Worm (Caenorhabditis elegans) whole organism, L1 larva: ENCODE data around the gene F36D3.8.

Experiments used
- blmp-1 ChIP-seq: fragments of 150-350 bp; optimal IDR thresholded peaks from 2 replicates; lab custom pipeline; 2014; ENCODE audit warnings: missing biosample characterization, missing genetic modification characterization
- lin-35 ChIP-seq, 2 experiments: fragments of 150-350 bp; optimal IDR thresholded peaks; 2 replicates each; lab custom pipeline; 2014; ENCODE audit warnings: missing biosample characterization in 2 of 2, missing genetic modification characterization in 2 of 2, missing genetic modification reagents in 2 of 2

DNA sequence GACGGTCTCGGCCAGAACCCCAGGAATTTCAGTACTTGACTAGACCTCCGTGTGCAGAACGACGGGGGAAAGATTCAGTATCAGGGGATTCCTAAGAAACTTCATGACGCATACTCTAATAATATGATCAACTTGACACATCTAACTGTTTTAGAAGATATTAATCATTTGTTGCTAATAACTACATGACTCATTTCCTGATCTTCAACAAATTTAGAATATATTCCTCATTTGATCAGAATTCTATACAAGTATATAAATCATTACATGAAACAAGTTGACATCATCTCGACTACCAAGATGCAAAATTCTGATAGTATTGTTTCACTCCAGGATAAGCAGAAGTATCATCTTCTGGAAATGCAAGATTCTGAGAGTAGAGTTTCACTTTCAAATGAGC, 8.2 kb downstream of the F36D3.8 start, which contains the start of gene Y32B12B.8:
- TF ChIP-seq lin-35 (GFP tag; optimal IDR thresholded peaks at IDR 0.05; lab: Kevin White, UChicago), result no peak
- TF ChIP-seq blmp-1 (tag; lab: Kevin White, UChicago), result no peak
